Fruit fly (Drosophila melanogaster) whole organism, larva: ENCODE data around the gene Miga.

ENCODE experiments used
- noc ChIP-seq: fragments of 200-800 bp; sonication (Bioruptor generic); optimal IDR thresholded peaks from 3 replicates; lab custom pipeline; 2019; ENCODE audit warnings: missing biosample characterization, mild to moderate bottlenecking, missing genetic modification characterization, moderate library complexity

The Miga gene

dm6 chrX:8419534-8419933, 18.1 kb downstream of the Miga start:
- TF ChIP-seq noc (tag; lab: Kevin White, UChicago): no peak

DNA sequence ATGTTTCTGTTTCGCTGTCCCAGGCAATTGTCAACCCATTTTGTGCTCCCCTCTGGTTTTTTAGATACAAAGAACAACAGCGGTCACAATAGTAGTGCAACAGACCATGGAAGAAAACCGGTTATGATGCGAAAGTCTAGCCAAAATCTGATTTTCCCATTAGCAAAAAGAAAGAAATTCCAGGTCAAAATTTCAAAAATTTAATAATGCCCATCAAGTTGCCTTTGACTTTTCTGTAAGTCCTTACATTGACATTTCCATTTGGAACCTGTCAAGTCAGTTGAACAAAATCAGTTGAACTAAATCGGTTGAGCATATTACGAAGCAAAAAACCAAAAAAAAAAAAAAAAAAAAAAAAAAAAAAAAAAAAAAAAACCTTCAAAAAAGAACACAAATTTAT, 20.7 kb downstream of the Miga start:
- no peak for TF ChIP-seq noc (tag; lab: Kevin White, UChicago)

- TF ChIP-seq noc (tag; lab: Kevin White, UChicago): no peak
Measured at dm6 chrX:8416209-8416608, 21.4 kb downstream of the Miga start.

DNA sequence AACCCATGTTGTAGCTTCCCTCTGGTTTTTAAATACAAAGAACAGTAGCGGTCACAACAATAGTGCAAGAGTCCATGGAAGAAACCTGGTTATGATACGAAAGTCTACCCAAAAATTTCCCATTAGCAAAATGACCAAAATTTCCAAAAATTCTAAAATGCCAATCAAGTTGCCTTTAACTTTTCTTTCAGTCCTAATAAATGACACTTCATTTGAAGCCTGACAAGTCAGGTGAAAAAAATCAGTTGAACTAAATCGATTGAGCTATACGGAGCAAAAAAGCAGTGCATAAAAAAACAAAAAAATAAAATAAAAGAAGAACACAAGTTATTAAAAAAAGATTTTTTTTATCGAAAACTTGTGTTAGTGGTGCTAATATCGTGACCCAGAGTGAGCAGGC, 22.0 kb downstream of the Miga start:
- no peak for TF ChIP-seq noc (tag; lab: Kevin White, UChicago)

dm6 chrX:8414351-8414750, 23.3 kb downstream of the Miga start:
- TF ChIP-seq noc (tag; lab: Kevin White, UChicago): no peak

DNA sequence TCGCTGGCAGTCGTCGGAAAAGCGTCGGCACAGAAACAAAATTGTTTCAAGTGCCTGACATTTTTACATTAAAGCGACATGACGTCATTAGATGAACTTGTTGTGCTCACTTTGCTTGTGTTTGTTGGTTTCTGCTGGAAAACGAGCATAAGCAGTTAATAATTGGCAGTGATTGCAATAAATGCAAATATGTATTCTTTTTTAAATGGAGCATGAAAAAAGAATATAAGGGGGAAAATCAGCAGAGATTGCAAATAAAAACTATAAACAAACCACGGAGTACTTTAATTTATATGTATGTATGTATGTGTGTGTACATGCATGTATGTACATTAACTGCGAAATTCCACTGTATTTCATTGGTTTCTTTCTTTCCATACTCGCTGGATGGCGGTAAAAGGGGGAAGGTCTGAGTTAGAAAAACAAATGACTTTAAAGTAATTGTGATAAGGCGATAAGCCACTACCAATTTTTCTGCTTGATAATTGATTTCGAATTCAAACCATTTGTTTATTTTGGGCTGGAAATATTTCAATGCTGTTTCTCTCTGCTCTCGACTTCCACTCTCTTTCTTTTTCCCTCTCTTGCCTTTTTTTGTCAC, 24.0 kb downstream of the Miga start:
- no peak for TF ChIP-seq noc (tag; lab: Kevin White, UChicago)

- TF ChIP-seq noc (tag; lab: Kevin White, UChicago): no peak
Measured at dm6 chrX:8412197-8413160, 25.1 kb downstream of the Miga start.

- TF ChIP-seq noc (tag; lab: Kevin White, UChicago): peak; percentile 44
Measured at dm6 chrX:8411532-8411960, 26.1 kb downstream of the Miga start, which contains the start of gene lawc. Gene lawc, minus strand, starts transcription at chrX:8411658.

DNA sequence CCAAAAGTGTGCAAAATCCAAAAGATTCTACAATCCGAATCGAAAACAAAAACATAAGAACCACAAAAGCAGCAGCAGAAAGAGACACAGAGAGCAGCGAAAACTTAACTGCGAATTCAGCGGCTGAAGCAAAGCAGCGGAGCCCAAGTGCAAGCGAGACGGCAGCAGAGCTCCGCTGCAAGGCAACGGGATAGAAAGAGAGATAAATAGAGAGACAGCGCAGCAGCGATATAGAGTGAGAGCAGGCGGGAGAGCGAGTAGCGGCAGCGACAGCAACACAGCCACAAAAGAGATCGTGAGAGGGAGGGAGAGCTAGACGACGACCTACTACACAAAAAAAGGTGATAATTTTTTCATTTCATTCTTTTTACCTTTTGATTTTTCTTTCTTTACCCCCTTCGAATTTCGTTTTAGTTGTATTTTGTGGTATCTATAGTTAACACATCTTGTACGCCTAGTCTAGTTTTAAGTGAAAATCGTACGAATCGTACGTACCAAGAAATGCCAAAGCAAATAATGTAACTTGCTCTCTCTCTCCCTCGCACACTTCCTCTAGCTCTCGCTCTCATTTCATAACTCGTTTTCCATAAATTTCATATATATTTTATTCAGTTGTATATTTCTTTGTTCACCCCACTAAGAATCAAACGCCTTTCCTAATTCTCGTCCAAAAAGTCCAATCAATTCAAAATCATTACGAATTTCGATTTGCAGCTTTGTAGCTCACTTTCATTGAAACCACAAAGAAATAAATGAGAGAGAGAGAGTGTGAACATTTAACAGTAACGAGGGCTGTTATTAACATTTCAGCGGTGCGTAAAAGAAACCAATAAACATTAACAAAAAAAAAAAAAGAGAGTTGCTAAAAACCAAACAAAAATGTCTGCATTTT, 27.0 kb downstream of the Miga start:
- TF ChIP-seq noc (tag; lab: Kevin White, UChicago): no peak

DNA sequence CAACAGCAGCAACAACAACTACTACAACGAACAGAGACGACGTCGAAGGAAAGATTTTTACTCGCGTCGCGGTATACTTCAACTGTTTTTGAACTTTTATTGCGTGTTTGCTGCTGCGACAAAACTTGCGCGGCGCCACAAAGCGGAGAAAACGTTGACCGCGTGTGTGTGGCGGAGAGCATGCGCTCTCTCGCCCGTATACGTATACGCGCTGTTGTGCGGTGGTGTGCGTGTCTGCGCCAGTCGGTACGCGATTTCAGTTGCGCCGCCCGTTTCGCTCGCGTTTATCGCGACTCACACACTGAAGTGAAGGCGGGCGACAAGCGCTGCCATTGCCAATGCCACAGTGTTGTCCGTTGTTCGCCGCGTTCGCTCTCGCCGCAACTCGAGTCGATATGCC, 27.8 kb downstream of the Miga start:
- TF ChIP-seq noc (tag; lab: Kevin White, UChicago): peak; percentile 65

DNA sequence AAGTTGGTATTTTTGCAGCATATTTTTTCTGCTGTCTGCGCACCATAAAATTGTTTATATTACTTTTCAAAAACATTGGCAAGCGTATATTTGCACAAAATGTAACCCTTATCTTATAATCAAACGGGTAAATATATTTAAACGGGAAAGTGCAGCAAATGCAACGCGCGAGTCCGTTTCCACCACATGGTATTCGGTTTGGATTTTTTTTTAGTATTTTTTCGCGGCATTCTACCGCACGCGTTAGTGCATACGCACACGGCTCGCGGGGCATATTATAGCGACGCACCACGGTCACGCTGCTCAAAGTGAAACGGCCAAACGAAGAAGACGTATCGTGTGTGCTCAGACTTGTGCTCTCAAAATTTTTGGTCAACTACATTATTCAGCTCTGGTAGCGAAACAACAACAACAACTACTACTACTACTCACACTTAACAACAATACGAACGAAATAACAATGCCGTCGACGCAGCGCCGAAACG, 28.6 kb downstream of the Miga start, which contains the start of gene Trf2:
Gene Trf2, plus strand, starts transcription at position 302 of the 485 bp plus-strand sequence.
- TF ChIP-seq noc (tag; lab: Kevin White, UChicago): no peak

dm6 chrX:8407124-8407775, 30.4 kb downstream of the Miga start, which contains the start of gene PIG-T:
Gene PIG-T, minus strand, starts transcription at chrX:8407263.
- TF ChIP-seq noc (tag; lab: Kevin White, UChicago): no peak

- TF ChIP-seq noc (tag; lab: Kevin White, UChicago): no peak
Measured at dm6 chrX:8399019-8399623, 38.5 kb downstream of the Miga start.
